Fruit fly (Drosophila melanogaster): ENCODE results near the gene spoon.

Gene spoon

dm6 chrX:5420568-5421019 is at the start of gene spoon:
TSS of gene spoon (minus strand) at chrX:5420867.
- no peak for TF ChIP-seq CG17801 (GFP tag; optimal IDR thresholded peaks at IDR 0.05; ENCODE audit: partially characterized antibody)

- no peak for TF ChIP-seq CG17801 (GFP tag; optimal IDR thresholded peaks at IDR 0.05; ENCODE audit: partially characterized antibody)
These were observed 25.7 kb upstream of the spoon start, which contains the start of gene SPR for dm6 chrX:5446404-5446803. TSS of gene SPR (plus strand) at chrX:5446656.

DNA sequence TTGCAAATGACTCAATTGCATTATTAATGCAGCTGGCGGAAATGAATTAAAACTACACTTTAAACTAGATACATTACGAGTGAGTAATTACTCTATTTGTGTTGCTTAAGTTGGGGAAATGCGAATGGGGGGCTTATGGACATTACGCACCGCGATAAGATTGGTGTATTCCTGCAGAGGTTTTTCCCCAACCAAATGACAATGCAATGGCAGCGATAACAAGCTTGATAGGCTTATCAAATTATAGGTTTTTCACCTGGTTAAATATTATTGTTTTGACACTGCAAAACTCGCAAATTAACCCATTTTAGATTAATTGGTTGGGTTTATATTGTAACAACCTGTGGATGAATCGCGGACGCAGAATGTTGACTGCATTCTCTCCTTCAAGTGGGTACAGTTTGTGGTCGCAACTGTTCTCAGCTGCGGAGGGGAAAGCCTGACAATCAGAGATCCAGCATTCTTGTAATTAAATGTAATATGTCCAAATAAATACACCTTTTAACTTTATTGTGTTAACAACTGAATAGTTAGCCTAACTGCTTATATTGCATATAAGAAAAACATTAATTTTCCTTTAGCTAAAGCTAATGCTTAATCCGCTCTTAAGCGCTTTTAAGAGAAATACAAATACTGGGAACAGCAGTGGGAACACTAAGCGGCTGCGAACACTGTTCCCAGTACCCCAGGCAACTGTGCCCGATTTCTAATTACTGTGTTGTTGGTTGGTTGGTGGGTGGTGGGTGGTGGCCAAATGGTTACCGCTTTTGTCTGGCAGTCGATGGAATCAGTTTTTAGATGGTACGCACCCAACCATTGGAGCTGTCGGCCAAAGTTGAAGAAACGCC is 12.2 kb upstream of the spoon start:
- TF ChIP-seq CG17801 (GFP tag; optimal IDR thresholded peaks at IDR 0.05; ENCODE audit: partially characterized antibody) = no peak

DNA sequence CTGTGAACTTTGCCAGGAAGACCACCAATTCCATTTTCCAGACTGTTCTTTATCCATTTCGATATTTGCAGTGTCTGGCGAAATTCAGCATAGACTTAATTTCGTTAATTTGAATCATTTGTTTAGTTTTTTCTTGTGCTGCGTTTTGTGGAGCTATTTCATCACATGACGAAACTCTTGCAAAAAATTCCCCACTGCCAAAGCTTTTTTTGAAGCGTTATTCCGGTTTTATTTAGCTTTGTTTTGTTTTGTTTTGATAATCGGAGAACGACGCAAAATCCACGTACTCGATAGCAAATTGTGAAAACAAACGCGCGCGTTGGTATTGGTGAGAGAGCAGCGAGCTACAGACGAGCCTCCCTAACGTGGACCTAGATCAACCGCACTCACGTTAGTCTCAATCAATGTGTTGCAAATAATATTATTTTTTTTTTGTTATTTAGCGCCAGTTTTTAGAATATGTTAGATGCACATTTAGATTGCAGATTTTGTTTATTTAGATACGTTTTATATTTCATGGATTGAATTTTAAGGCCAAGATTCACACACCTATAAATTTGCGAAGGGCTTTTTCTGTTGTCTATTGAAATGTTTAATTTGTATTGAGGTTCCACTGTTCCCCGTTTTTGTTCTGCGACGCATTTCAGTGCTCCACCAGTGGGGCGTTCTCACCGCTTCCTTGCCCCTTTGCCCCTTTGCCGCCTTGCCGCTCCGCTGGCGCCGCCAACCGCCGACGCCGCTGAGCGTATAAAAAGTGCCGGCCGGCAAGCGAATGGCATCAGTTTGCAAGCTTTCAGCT is 9.3 kb upstream of the spoon start:
- peak; percentile 90 for TF ChIP-seq CG17801 (GFP tag; optimal IDR thresholded peaks at IDR 0.05; ENCODE audit: partially characterized antibody)

DNA sequence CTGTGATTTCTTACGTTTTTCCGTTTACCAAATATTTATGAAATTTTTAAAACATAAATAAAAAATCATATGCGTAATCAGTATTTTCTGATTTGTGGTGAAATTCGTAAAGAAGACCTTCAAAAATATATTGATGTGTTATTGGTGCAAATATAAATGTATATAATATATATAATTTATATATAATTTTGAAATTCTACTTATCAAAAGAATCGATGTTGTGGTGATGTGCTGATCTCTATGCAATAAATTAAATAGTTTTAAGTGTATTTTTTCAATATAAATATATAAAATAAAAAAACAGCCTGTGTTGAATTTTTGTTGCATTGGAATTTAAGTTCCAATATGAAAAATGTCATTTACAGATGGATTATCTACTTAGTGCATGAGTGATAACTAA is 8.6 kb upstream of the spoon start, which contains the start of gene CG15784:
Gene CG15784, plus strand, starts transcription at position 301 of the 400 bp plus-strand sequence.
- no peak for TF ChIP-seq CG17801 (GFP tag; optimal IDR thresholded peaks at IDR 0.05; ENCODE audit: partially characterized antibody)

dm6 chrX:5428341-5429077 is 7.8 kb upstream of the spoon start:
- TF ChIP-seq CG17801 (GFP tag; optimal IDR thresholded peaks at IDR 0.05; ENCODE audit: partially characterized antibody) = peak; percentile 79

dm6 chrX:5427261-5427660 is 6.6 kb upstream of the spoon start, which contains the start of gene CG16756:
TSS of gene CG16756 (plus strand) at chrX:5427517.
- TF ChIP-seq CG17801 (GFP tag; optimal IDR thresholded peaks at IDR 0.05; ENCODE audit: partially characterized antibody) = no peak

- TF ChIP-seq CG17801 (GFP tag; optimal IDR thresholded peaks at IDR 0.05; ENCODE audit: partially characterized antibody) = no peak
These were observed 1.5 kb upstream of the spoon start for dm6 chrX:5422251-5422551.

dm6 chrX:5421407-5422250 is 962 bp upstream of the spoon start, which contains the start of gene Usp16-45:
TSS of gene Usp16-45 (plus strand) at chrX:5421533.
- TF ChIP-seq CG17801 (GFP tag; optimal IDR thresholded peaks at IDR 0.05; ENCODE audit: partially characterized antibody) = no peak

- TF ChIP-seq CG17801 (GFP tag; optimal IDR thresholded peaks at IDR 0.05; ENCODE audit: partially characterized antibody) = no peak
These were observed 631 bp downstream of the spoon start for dm6 chrX:5419905-5420567.

DNA sequence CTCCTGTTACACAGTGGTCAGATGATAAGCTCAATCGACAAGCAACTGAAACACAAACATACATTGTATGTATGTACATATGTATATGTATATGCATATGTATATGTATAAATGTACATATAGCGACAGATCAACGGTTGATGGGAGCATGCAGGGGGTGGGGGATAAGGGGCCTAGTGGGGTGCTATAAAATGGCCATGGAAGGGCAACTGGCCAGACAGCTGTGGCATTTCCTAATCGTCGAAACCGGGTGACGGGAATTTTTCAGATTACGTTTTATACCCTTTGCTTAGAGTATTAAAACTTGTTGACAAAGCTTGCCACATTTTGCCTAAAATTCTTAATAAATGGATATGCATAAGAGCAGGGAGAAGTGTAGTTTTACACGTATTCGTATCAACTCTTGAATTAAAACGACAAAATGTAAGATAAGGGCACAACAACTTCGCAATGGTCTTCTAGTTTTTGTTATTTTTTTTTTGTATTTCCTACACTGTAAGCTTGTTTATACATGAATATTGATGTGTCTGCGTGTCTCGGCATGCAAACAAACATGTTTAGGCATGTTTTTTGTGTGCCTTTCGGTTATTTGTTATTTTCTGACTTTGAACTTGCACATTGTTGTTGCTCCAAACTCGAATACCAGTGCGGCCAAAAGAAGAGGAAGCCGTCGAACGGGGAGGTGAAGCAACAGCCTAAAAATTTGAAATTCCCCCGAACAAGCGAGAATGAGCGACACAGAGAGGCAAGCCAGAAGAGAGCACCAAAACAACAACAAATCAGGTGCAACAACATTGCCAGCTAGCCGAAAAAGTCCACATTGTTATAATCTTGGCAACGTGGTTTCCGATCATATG is 1.4 kb downstream of the spoon start:
- no peak for TF ChIP-seq CG17801 (GFP tag; optimal IDR thresholded peaks at IDR 0.05; ENCODE audit: partially characterized antibody)

- TF ChIP-seq CG17801 (GFP tag; optimal IDR thresholded peaks at IDR 0.05; ENCODE audit: partially characterized antibody) = no peak
These were observed 2.1 kb downstream of the spoon start for dm6 chrX:5418555-5419044.
